Worm (Caenorhabditis elegans) whole organism, late embryonic: Measurements from ENCODE around the gene K05F1.14.
A peak's percentile ranks its signal among the peaks of the same experiment; 100 is the strongest.

Source experiments
- C38D4.7 ChIP-seq: fragments of 200-800 bp; sonication (Bioruptor generic); optimal IDR thresholded peaks from 2 replicates; lab custom pipeline; 2018; ENCODE audit warnings: mild to moderate bottlenecking, missing genetic modification characterization, moderate library complexity, missing compliant biosample characterization
- F13H6.1 ChIP-seq: sonication (generic microtip); optimal IDR thresholded peaks from 2 replicates; lab custom pipeline; 2016; ENCODE audit warnings: missing genetic modification characterization, missing compliant biosample characterization
- K02D7.2 ChIP-seq: sonication (generic microtip); optimal IDR thresholded peaks from 2 replicates; lab custom pipeline; 2017; ENCODE audit warnings: mild to moderate bottlenecking, missing genetic modification characterization, missing compliant biosample characterization
- K09A11.1 ChIP-seq: sonication (generic microtip); optimal IDR thresholded peaks from 2 replicates; lab custom pipeline; 2017; ENCODE audit warnings: antibody characterized with exemption, mild to moderate bottlenecking, missing genetic modification characterization, missing compliant biosample characterization; ENCODE audit not compliant: insufficient read depth
- T23F11.4 ChIP-seq: fragments of 200-800 bp; sonication (Bioruptor generic); optimal IDR thresholded peaks from 2 replicates; lab custom pipeline; 2018; ENCODE audit warnings: mild to moderate bottlenecking, missing genetic modification characterization, missing compliant biosample characterization
- ahr-1 ChIP-seq: sonication (generic microtip); optimal IDR thresholded peaks from 2 replicates; lab custom pipeline; 2016; ENCODE audit warnings: missing genetic modification characterization, missing compliant biosample characterization
- ama-1 ChIP-seq: fragments of 150-350 bp; optimal IDR thresholded peaks from 2 replicates; lab custom pipeline; 2014
- ceh-14 ChIP-seq: sonication (generic microtip); optimal IDR thresholded peaks from 2 replicates; lab custom pipeline; 2016; ENCODE audit warnings: missing genotype, missing genetic modification characterization, missing compliant biosample characterization
- ceh-22 ChIP-seq: sonication (generic microtip); optimal IDR thresholded peaks from 2 replicates; lab custom pipeline; 2017; ENCODE audit warnings: missing biosample characterization, missing genetic modification characterization
- ceh-24 ChIP-seq: sonication (generic microtip); optimal IDR thresholded peaks from 2 replicates; lab custom pipeline; 2016; ENCODE audit warnings: mild to moderate bottlenecking, missing genetic modification characterization, missing compliant biosample characterization
- ceh-30 ChIP-seq: fragments of 150-350 bp; optimal IDR thresholded peaks from 2 replicates; lab custom pipeline; 2014; ENCODE audit warnings: missing biosample characterization, missing genetic modification characterization
- ceh-48 ChIP-seq: sonication (generic microtip); optimal IDR thresholded peaks from 2 replicates; lab custom pipeline; 2016; ENCODE audit warnings: missing genetic modification characterization, inconsistent platforms, missing compliant biosample characterization
- ceh-6 ChIP-seq: fragments of 200-800 bp; sonication (Bioruptor generic); optimal IDR thresholded peaks from 2 replicates; lab custom pipeline; 2018; ENCODE audit warnings: mild to moderate bottlenecking, missing genetic modification characterization, missing compliant biosample characterization
- ceh-9 ChIP-seq: sonication (generic microtip); optimal IDR thresholded peaks from 2 replicates; lab custom pipeline; 2016; ENCODE audit warnings: mild to moderate bottlenecking, missing genetic modification characterization, inconsistent platforms, missing compliant biosample characterization
- che-1 ChIP-seq: sonication (generic microtip); optimal IDR thresholded peaks from 2 replicates; lab custom pipeline; 2016; ENCODE audit warnings: mild to moderate bottlenecking, missing genetic modification characterization, missing compliant biosample characterization
- dve-1 ChIP-seq: sonication (generic microtip); optimal IDR thresholded peaks from 2 replicates; lab custom pipeline; 2017; ENCODE audit warnings: antibody characterized with exemption, mild to moderate bottlenecking, missing genetic modification characterization, missing compliant biosample characterization
- elt-2 ChIP-seq: sonication (generic microtip); optimal IDR thresholded peaks from 2 replicates; lab custom pipeline; 2016; ENCODE audit warnings: missing genetic modification reagents, missing genetic modification characterization, missing compliant biosample characterization
- ets-4 ChIP-seq: sonication (generic microtip); optimal IDR thresholded peaks from 2 replicates; lab custom pipeline; 2016; ENCODE audit warnings: missing genetic modification characterization, missing compliant biosample characterization
- eyg-1 ChIP-seq: sonication (generic microtip); optimal IDR thresholded peaks from 2 replicates; lab custom pipeline; 2016; ENCODE audit warnings: missing genotype, missing genetic modification characterization, missing compliant biosample characterization
- fax-1 ChIP-seq: sonication (generic microtip); optimal IDR thresholded peaks from 2 replicates; lab custom pipeline; 2016; ENCODE audit warnings: missing genotype, missing genetic modification characterization, missing compliant biosample characterization
- fkh-6 ChIP-seq: sonication (generic microtip); optimal IDR thresholded peaks from 2 replicates; lab custom pipeline; 2016; ENCODE audit warnings: missing genetic modification characterization, missing compliant biosample characterization
- gmeb-2 ChIP-seq: sonication (generic microtip); optimal IDR thresholded peaks from 2 replicates; lab custom pipeline; 2016; ENCODE audit warnings: missing genetic modification characterization, inconsistent platforms, missing compliant biosample characterization
- hlh-15 ChIP-seq: sonication (generic microtip); optimal IDR thresholded peaks from 2 replicates; lab custom pipeline; 2016; ENCODE audit warnings: missing genetic modification characterization, missing compliant biosample characterization
- hlh-8 ChIP-seq: sonication (generic microtip); optimal IDR thresholded peaks from 2 replicates; lab custom pipeline; 2016; ENCODE audit warnings: missing genotype, missing genetic modification characterization, missing compliant biosample characterization
- lin-11 ChIP-seq: fragments of 200-800 bp; sonication (Bioruptor generic); optimal IDR thresholded peaks from 2 replicates; lab custom pipeline; 2018; ENCODE audit warnings: mild to moderate bottlenecking, missing genetic modification characterization, missing compliant biosample characterization
- madf-2 ChIP-seq: sonication (generic microtip); optimal IDR thresholded peaks from 2 replicates; lab custom pipeline; 2017; ENCODE audit warnings: missing genetic modification characterization, missing compliant biosample characterization
- nhr-11 ChIP-seq: fragments of 150-350 bp; optimal IDR thresholded peaks from 2 replicates; lab custom pipeline; 2014; ENCODE audit warnings: missing biosample characterization, missing genetic modification characterization
- nhr-232 ChIP-seq: sonication (generic microtip); optimal IDR thresholded peaks from 2 replicates; lab custom pipeline; 2016; ENCODE audit warnings: missing genetic modification characterization, missing compliant biosample characterization
- pag-3 ChIP-seq: sonication (generic microtip); optimal IDR thresholded peaks from 2 replicates; lab custom pipeline; 2016; ENCODE audit warnings: missing compliant biosample characterization, missing genetic modification characterization, borderline replicate concordance
- pat-9 ChIP-seq: fragments of 200-800 bp; sonication (Bioruptor generic); optimal IDR thresholded peaks from 2 replicates; lab custom pipeline; 2018; ENCODE audit warnings: mild to moderate bottlenecking, missing genetic modification characterization, moderate library complexity, missing compliant biosample characterization
- pax-1 ChIP-seq: fragments of 150-350 bp; optimal IDR thresholded peaks from 2 replicates; lab custom pipeline; 2014; ENCODE audit warnings: missing biosample characterization, missing genetic modification characterization
- pha-2 ChIP-seq: sonication (generic microtip); optimal IDR thresholded peaks from 2 replicates; lab custom pipeline; 2017; ENCODE audit warnings: mild to moderate bottlenecking, missing genetic modification characterization, missing compliant biosample characterization
- pqm-1 ChIP-seq: sonication (generic microtip); optimal IDR thresholded peaks from 2 replicates; lab custom pipeline; 2016; ENCODE audit warnings: missing genetic modification characterization, missing compliant biosample characterization
- pros-1 ChIP-seq: fragments of 150-350 bp; optimal IDR thresholded peaks from 2 replicates; lab custom pipeline; 2014; ENCODE audit warnings: missing biosample characterization, missing genetic modification reagents, missing genetic modification characterization
- ref-2 ChIP-seq: sonication (generic microtip); optimal IDR thresholded peaks from 2 replicates; lab custom pipeline; 2016; ENCODE audit warnings: missing genetic modification characterization, missing compliant biosample characterization
- rnt-1 ChIP-seq: sonication (generic microtip); optimal IDR thresholded peaks from 2 replicates; lab custom pipeline; 2016; ENCODE audit warnings: missing genetic modification characterization, missing compliant biosample characterization
- sdc-2 ChIP-seq: sonication (generic microtip); optimal IDR thresholded peaks from 2 replicates; lab custom pipeline; 2016; ENCODE audit warnings: missing genotype, missing genetic modification characterization, missing compliant biosample characterization
- sox-4 ChIP-seq: sonication (generic microtip); optimal IDR thresholded peaks from 2 replicates; lab custom pipeline; 2017; ENCODE audit warnings: mild to moderate bottlenecking, missing genetic modification characterization, inconsistent platforms, missing compliant biosample characterization
- syd-9 ChIP-seq: sonication (generic microtip); optimal IDR thresholded peaks from 2 replicates; lab custom pipeline; 2016; ENCODE audit warnings: mild to moderate bottlenecking, missing genetic modification characterization, moderate library complexity, missing compliant biosample characterization
- tbx-7 ChIP-seq: sonication (generic microtip); optimal IDR thresholded peaks from 2 replicates; lab custom pipeline; 2016; ENCODE audit warnings: missing genotype, missing genetic modification characterization, missing compliant biosample characterization
- ttx-3 ChIP-seq: sonication (generic microtip); optimal IDR thresholded peaks from 2 replicates; lab custom pipeline; 2016; ENCODE audit warnings: missing genetic modification reagents, missing genetic modification characterization, missing compliant biosample characterization
- unc-86 ChIP-seq: sonication (generic microtip); optimal IDR thresholded peaks from 2 replicates; lab custom pipeline; 2016; ENCODE audit warnings: missing genetic modification characterization, missing compliant biosample characterization
- ztf-16 ChIP-seq: sonication (generic microtip); optimal IDR thresholded peaks from 2 replicates; lab custom pipeline; 2017; ENCODE audit warnings: missing genetic modification characterization, missing compliant biosample characterization

Gene K05F1.14

DNA sequence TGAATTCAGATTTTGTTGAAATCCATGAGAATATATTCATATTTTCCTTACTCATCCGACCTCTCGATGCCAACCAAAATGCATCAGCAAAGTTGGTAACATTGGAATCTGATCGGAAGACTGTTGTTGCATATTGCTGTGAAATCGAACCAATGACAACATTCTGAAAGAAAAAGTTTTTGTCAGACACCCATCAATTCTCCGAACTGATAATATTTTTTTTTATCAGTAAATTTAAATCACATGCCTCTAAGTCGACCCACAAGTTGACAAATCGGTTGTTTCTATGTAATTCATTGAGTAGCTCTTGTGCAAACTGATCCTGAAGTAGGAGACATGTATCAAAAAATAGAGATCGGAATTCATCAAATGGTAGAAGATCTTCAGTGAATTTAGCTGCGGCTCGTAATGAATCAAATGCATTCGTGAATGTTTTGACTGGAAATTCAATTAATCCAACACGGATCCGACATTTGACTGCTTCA lies 37.6 kb upstream of the K05F1.14 start, which contains the start of gene col-74:
col-74 (plus strand) TSS at position 435 of the 485 bp plus-strand sequence.
- TF ChIP-seq ets-4 (tag; lab: Kevin White, UChicago) (no peak), ttx-3 (tag; lab: Kevin White, UChicago) (no peak), che-1 (tag; lab: Kevin White, UChicago) (no peak), ceh-22 (no peak), hlh-8 (tag; lab: Kevin White, UChicago) (no peak), ceh-14 (tag; lab: Kevin White, UChicago) (no peak), eyg-1 (tag; lab: Kevin White, UChicago) (no peak), lin-11 (tag; lab: Kevin White, UChicago) (no peak)

DNA sequence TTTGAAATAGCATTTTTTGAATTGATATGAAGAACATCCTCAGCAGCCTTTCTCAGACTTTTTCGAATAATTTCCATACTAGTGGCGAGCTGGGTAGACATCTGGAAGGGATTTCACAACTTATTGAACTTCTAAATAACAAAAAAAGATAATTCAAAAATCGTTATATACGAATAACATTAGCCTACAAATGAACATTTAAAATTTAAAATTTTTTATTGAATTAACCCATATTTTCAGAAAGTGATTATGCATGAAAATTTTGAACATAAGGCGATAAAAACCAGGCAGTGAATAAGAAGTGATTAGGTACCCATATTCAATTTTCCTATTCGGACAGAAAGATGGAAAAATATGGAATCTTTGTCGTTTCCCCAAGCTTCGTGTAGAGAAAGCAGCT lies 36.1 kb upstream of the K05F1.14 start, which contains the start of gene ZK1248.11:
ZK1248.11 (minus strand) TSS at position 101 of the 400 bp plus-strand sequence.
- TF ChIP-seq pat-9 (tag; lab: Kevin White, UChicago) = no peak
- TF ChIP-seq hlh-15 (tag; lab: Kevin White, UChicago) = no peak
- no peak for TF ChIP-seq hlh-8 (tag; lab: Kevin White, UChicago)

DNA sequence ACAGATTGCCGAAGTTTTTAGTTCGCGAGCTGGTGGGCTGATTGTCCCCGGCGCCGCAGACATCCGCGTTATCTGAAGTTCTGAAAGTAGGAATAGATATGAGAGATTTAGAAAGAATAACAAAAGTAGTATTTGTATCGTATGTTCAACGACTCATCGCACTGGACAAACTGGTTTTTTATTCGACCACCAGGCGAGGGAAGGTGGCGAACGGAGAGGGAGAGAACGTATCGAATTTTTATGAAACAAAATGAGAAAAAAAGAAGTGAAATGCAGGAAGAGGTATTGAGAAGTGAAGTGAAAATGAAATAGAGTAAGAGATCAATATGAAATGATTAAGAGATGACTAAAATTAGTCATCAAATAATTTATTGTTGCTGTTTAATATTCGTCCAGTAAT lies 35.0 kb upstream of the K05F1.14 start, which contains the start of gene tbc-2:
tbc-2 (minus strand) TSS at position 80 of the 400 bp plus-strand sequence.
- TF ChIP-seq K09A11.1 (tag; lab: Kevin White, UChicago) = no peak
- no peak for TF ChIP-seq C38D4.7
- TF ChIP-seq unc-86 (tag; lab: Kevin White, UChicago) = no peak
- no peak for TF ChIP-seq dve-1
- no peak for TF ChIP-seq che-1 (tag; lab: Kevin White, UChicago)
- no peak for TF ChIP-seq fax-1
- no peak for TF ChIP-seq tbx-7 (tag; lab: Kevin White, UChicago)
- no peak for TF ChIP-seq pros-1
- no peak for TF ChIP-seq elt-2
- TF ChIP-seq nhr-232 (tag; lab: Kevin White, UChicago) = no peak
- TF ChIP-seq fkh-6 (tag; lab: Kevin White, UChicago) = no peak

DNA sequence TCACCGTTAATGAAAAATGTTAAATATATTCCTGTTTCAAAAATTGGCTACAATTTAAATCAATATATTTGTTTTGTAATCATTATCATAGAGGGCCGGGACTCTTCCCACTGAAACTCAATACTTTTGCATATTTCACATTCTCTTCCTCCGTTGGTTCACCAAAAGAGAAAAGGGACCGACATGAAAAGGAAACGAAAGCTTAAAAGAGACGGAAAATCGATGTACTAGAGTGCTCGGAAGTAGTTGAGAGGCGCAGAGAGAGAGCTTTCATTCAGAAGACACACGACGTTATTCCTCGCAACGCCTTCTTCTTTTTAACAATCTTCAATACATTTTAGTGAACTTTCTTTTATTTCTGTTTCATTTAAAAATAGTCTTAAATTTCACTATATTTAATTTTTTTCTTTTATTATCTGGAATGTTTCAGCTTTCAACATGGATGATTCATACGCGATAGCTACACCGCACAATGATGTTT lies 27.9 kb upstream of the K05F1.14 start, which contains the start of gene ehs-1:
ehs-1 (plus strand) TSS at position 431 of the 481 bp plus-strand sequence.
- TF ChIP-seq pat-9 (tag; lab: Kevin White, UChicago) = no peak
- no peak for TF ChIP-seq pax-1 (tag; lab: Kevin White, UChicago)
- no peak for TF ChIP-seq sdc-2 (tag; lab: Kevin White, UChicago)
- TF ChIP-seq pros-1 = no peak
- no peak for TF ChIP-seq T23F11.4 (GFP tag; lab: Kevin White, UChicago)
- no peak for TF ChIP-seq elt-2
- no peak for TF ChIP-seq syd-9
- TF ChIP-seq ceh-48 (tag; lab: Kevin White, UChicago) = peak; percentile 84
- no peak for TF ChIP-seq ceh-9 (tag; lab: Kevin White, UChicago)
- TF ChIP-seq, all 69 proteins: peak for 1

- TF ChIP-seq K02D7.2 (tag; lab: Kevin White, UChicago) (no peak), ets-4 (tag; lab: Kevin White, UChicago) (peak; percentile 63), ama-1 (lab: Kevin White, UChicago) (no peak), rnt-1 (no peak), gmeb-2 (tag; lab: Kevin White, UChicago) (no peak), sox-4 (no peak), ceh-6 (no peak), fax-1 (no peak), ceh-9 (tag; lab: Kevin White, UChicago) (no peak), ahr-1 (no peak), nhr-11 (no peak), pqm-1 (tag; lab: Kevin White, UChicago) (no peak), nhr-232 (tag; lab: Kevin White, UChicago) (no peak), fkh-6 (tag; lab: Kevin White, UChicago) (peak; percentile 12), ceh-22 (no peak), eyg-1 (tag; lab: Kevin White, UChicago) (no peak), ceh-30 (no peak), pat-9 (tag; lab: Kevin White, UChicago) (no peak), ceh-24 (no peak), pag-3 (no peak), ztf-16 (tag; lab: Kevin White, UChicago) (no peak), syd-9 (no peak), pha-2 (tag; lab: Kevin White, UChicago) (no peak), F13H6.1 (tag; lab: Kevin White, UChicago) (no peak), K09A11.1 (tag; lab: Kevin White, UChicago) (no peak), dve-1 (no peak), madf-2 (tag; lab: Kevin White, UChicago) (no peak), ref-2 (peak; percentile 48), unc-86 (tag; lab: Kevin White, UChicago) (no peak)
Measured at ce11 chrII:5819655-5820054, 27.3 kb upstream of the K05F1.14 start.
